Fruit fly (Drosophila melanogaster) whole organism, embryonic: ENCODE measurements around the gene mbm.

Experiments
- CG11456 ChIP-seq: fragments of 200-800 bp; sonication (Bioruptor generic); IDR thresholded peaks from 3 replicates; pipeline ENCODE4 v1.3.6; 2022; ENCODE audit warnings: missing biosample characterization, missing genetic modification characterization
- CG12769 ChIP-seq: fragments of 200-800 bp; sonication (Bioruptor generic); optimal IDR thresholded peaks from 2 replicates; lab custom pipeline; 2019; ENCODE audit warnings: missing biosample characterization, mild to moderate bottlenecking, missing genetic modification characterization, moderate library complexity
- CG13296 ChIP-seq: fragments of 200-800 bp; sonication (Bioruptor generic); optimal IDR thresholded peaks from 3 replicates; lab custom pipeline; 2018; ENCODE audit warnings: missing biosample characterization, mild to moderate bottlenecking, missing genetic modification characterization
- CG13894 ChIP-seq: fragments of 200-800 bp; sonication (Bioruptor generic); optimal IDR thresholded peaks from 3 replicates; lab custom pipeline; 2018; ENCODE audit warnings: missing biosample characterization, mild to moderate bottlenecking, missing genetic modification characterization, moderate library complexity
- CG14965 ChIP-seq: fragments of 200-800 bp; sonication (Bioruptor generic); optimal IDR thresholded peaks from 2 replicates; lab custom pipeline; 2016; ENCODE audit warnings: missing biosample characterization, missing genetic modification characterization, borderline replicate concordance
- CG15011 ChIP-seq: fragments of 200-800 bp; sonication (Bioruptor generic); optimal IDR thresholded peaks from 3 replicates; lab custom pipeline; 2018; ENCODE audit warnings: missing biosample characterization, mild to moderate bottlenecking, missing genetic modification characterization
- CG1602 ChIP-seq: fragments of 200-800 bp; sonication (Bioruptor generic); optimal IDR thresholded peaks from 3 replicates; lab custom pipeline; 2016; ENCODE audit warnings: missing biosample characterization, missing genetic modification characterization
- CG17328 ChIP-seq: fragments of 200-800 bp; sonication (Bioruptor generic); IDR thresholded peaks from 2 replicates; pipeline ENCODE4 v1.3.6; 2022; ENCODE audit warnings: missing biosample characterization, missing genetic modification characterization
- CG17568 ChIP-seq: fragments of 200-800 bp; sonication (Bioruptor generic); optimal IDR thresholded peaks from 2 replicates; lab custom pipeline; 2018; ENCODE audit warnings: missing biosample characterization, mild to moderate bottlenecking, missing genetic modification characterization, moderate library complexity
- CG17612 ChIP-seq: fragments of 200-800 bp; sonication (Bioruptor generic); IDR thresholded peaks from 2 replicates; pipeline ENCODE4 v1.3.6; 2022; ENCODE audit warnings: missing biosample characterization, missing genetic modification characterization
- CG17802 ChIP-seq: fragments of 200-800 bp; sonication (Bioruptor generic); optimal IDR thresholded peaks from 2 replicates; lab custom pipeline; 2018; ENCODE audit warnings: missing biosample characterization, mild to moderate bottlenecking, missing genetic modification characterization, moderate library complexity
- CG2678 ChIP-seq: fragments of 200-800 bp; sonication (Bioruptor generic); optimal IDR thresholded peaks from 3 replicates; lab custom pipeline; 2019; ENCODE audit warnings: missing biosample characterization, mild to moderate bottlenecking, missing genetic modification characterization, moderate library complexity
- CG3995 ChIP-seq: fragments of 200-800 bp; sonication (Bioruptor generic); optimal IDR thresholded peaks from 3 replicates; lab custom pipeline; 2016; ENCODE audit warnings: missing biosample characterization, missing genetic modification characterization
- CG4404 ChIP-seq: fragments of 200-800 bp; sonication (Bioruptor generic); IDR thresholded peaks from 2 replicates; pipeline ENCODE4 v1.3.6; 2022; ENCODE audit warnings: missing biosample characterization, missing genetic modification characterization
- CG7987 ChIP-seq: fragments of 200-800 bp; sonication (Bioruptor generic); optimal IDR thresholded peaks from 2 replicates; lab custom pipeline; 2018; ENCODE audit warnings: missing biosample characterization, mild to moderate bottlenecking, missing genetic modification characterization, moderate library complexity
- CG8359 ChIP-seq: fragments of 200-800 bp; sonication (Bioruptor generic); optimal IDR thresholded peaks from 2 replicates; lab custom pipeline; 2017; ENCODE audit warnings: missing biosample characterization, mild to moderate bottlenecking, missing genetic modification characterization, borderline replicate concordance
- E2f1 ChIP-seq: fragments of 200-800 bp; sonication (Bioruptor generic); IDR thresholded peaks from 2 replicates; pipeline ENCODE4 v1.3.6; 2022; ENCODE audit warnings: missing biosample characterization, missing genetic modification characterization
- Elba2 ChIP-seq: fragments of 200-800 bp; sonication (Bioruptor generic); optimal IDR thresholded peaks from 3 replicates; lab custom pipeline; 2016; ENCODE audit warnings: missing biosample characterization, missing genetic modification characterization
- Gsc ChIP-seq: fragments of 200-800 bp; sonication (Bioruptor generic); IDR thresholded peaks from 2 replicates; pipeline ENCODE4 v1.3.6; 2022; ENCODE audit warnings: missing biosample characterization, missing genetic modification characterization
- HHEX ChIP-seq: fragments of 200-800 bp; sonication (Bioruptor generic); optimal IDR thresholded peaks from 3 replicates; lab custom pipeline; 2017; ENCODE audit warnings: missing biosample characterization, mild to moderate bottlenecking, missing genetic modification characterization, missing genetic modification reagents
- Hand ChIP-seq: fragments of 200-800 bp; sonication (Bioruptor generic); optimal IDR thresholded peaks from 2 replicates; lab custom pipeline; 2017; ENCODE audit warnings: mild to moderate bottlenecking, missing biosample characterization, missing genetic modification reagents, missing genetic modification characterization
- HmgZ ChIP-seq: fragments of 200-800 bp; sonication (Bioruptor generic); optimal IDR thresholded peaks from 2 replicates; lab custom pipeline; 2018; ENCODE audit warnings: missing biosample characterization, mild to moderate bottlenecking, missing genetic modification characterization
- Lim3 ChIP-seq: fragments of 200-800 bp; sonication (Bioruptor generic); IDR thresholded peaks from 2 replicates; pipeline ENCODE4 v1.3.6; 2022; ENCODE audit warnings: missing biosample characterization, missing genetic modification characterization
- MESR4 ChIP-seq: fragments of 200-800 bp; sonication (Bioruptor generic); optimal IDR thresholded peaks from 2 replicates; lab custom pipeline; 2018; ENCODE audit warnings: missing biosample characterization, mild to moderate bottlenecking, missing genetic modification characterization, moderate library complexity
- MTF-1 ChIP-seq: fragments of 200-800 bp; sonication (Bioruptor generic); optimal IDR thresholded peaks from 2 replicates; lab custom pipeline; 2018; ENCODE audit warnings: missing biosample characterization, mild to moderate bottlenecking, missing genetic modification characterization, borderline replicate concordance
- Mes4 ChIP-seq: fragments of 200-800 bp; sonication (Bioruptor generic); optimal IDR thresholded peaks from 2 replicates; lab custom pipeline; 2016; ENCODE audit warnings: missing biosample characterization, missing genetic modification characterization
- NfI ChIP-seq: fragments of 200-800 bp; sonication (Bioruptor generic); optimal IDR thresholded peaks from 3 replicates; lab custom pipeline; 2018; ENCODE audit warnings: missing biosample characterization, mild to moderate bottlenecking, missing genetic modification characterization, moderate library complexity
- Opbp ChIP-seq: fragments of 200-800 bp; sonication (Bioruptor generic); IDR thresholded peaks from 3 replicates; pipeline ENCODE4 v1.3.6; 2022; ENCODE audit warnings: missing biosample characterization, missing genetic modification characterization; ENCODE audit not compliant: partially characterized antibody
- Rfx ChIP-seq: fragments of 200-800 bp; sonication (Bioruptor generic); IDR thresholded peaks from 2 replicates; pipeline ENCODE4 v1.3.6; 2022; ENCODE audit warnings: missing biosample characterization, missing genetic modification characterization
- Sox102F ChIP-seq: fragments of 200-800 bp; sonication (Bioruptor generic); optimal IDR thresholded peaks from 2 replicates; lab custom pipeline; 2018; ENCODE audit warnings: missing biosample characterization, mild to moderate bottlenecking, missing genetic modification characterization, moderate library complexity
- Taf1 ChIP-seq: fragments of 200-800 bp; sonication (Bioruptor generic); IDR thresholded peaks from 2 replicates; pipeline ENCODE4 v1.3.6; 2022; ENCODE audit warnings: missing biosample characterization, missing genetic modification characterization
- ato ChIP-seq: fragments of 200-800 bp; sonication (Bioruptor generic); IDR thresholded peaks from 2 replicates; pipeline ENCODE4 v1.3.6; 2022; ENCODE audit warnings: missing biosample characterization, missing genetic modification characterization; ENCODE audit not compliant: partially characterized antibody
- bsh ChIP-seq, 2 experiments: fragments of 200-800 bp; sonication (Bioruptor generic); optimal IDR thresholded peaks; 2 replicates each; lab custom pipeline; 2017 to 2018; ENCODE audit warnings: mild to moderate bottlenecking in 2 of 2, missing biosample characterization in 2 of 2, missing genetic modification characterization in 2 of 2, moderate library complexity in 1 of 2
- chinmo ChIP-seq: fragments of 200-800 bp; sonication (Bioruptor generic); IDR thresholded peaks from 4 replicates; pipeline ENCODE4 v1.3.6; 2022; ENCODE audit warnings: missing biosample characterization, missing genetic modification characterization; ENCODE audit not compliant: partially characterized antibody
- ci ChIP-seq: fragments of 200-800 bp; sonication (Bioruptor generic); IDR thresholded peaks from 3 replicates; pipeline ENCODE4 v1.3.6; 2022; ENCODE audit warnings: missing biosample characterization, missing genetic modification characterization
- fru ChIP-seq: fragments of >200 bp; optimal IDR thresholded peaks from 2 replicates; lab custom pipeline; 2017
- gsb ChIP-seq: fragments of 200-800 bp; sonication (Bioruptor generic); IDR thresholded peaks from 2 replicates; pipeline ENCODE4 v1.3.6; 2022; ENCODE audit warnings: missing biosample characterization, missing genetic modification characterization
- hkb ChIP-seq, 2 experiments: fragments of 200-800 bp in 1 of 2; fragments of >200 bp in 1 of 2; sonication (Bioruptor generic) in 1 of 2; IDR thresholded peaks in 1 of 2; optimal IDR thresholded peaks in 1 of 2; 2 replicates each; pipeline versions ENCODE4 v1.3.6 to Lab custom; 2017 to 2022; ENCODE audit warnings: missing biosample characterization in 1 of 2, missing genetic modification characterization in 1 of 2
- lilli ChIP-seq: fragments of 200-800 bp; sonication (Bioruptor generic); optimal IDR thresholded peaks from 3 replicates; lab custom pipeline; 2016; ENCODE audit warnings: missing biosample characterization, missing genetic modification characterization
- luna ChIP-seq: fragments of 200-800 bp; sonication (Bioruptor generic); optimal IDR thresholded peaks from 2 replicates; lab custom pipeline; 2016; ENCODE audit warnings: missing biosample characterization, missing genetic modification characterization
- mam ChIP-seq: fragments of 200-800 bp; sonication (Bioruptor generic); optimal IDR thresholded peaks from 3 replicates; lab custom pipeline; 2016; ENCODE audit warnings: missing biosample characterization, missing genetic modification characterization
- shn ChIP-seq: fragments of 200-800 bp; sonication (Bioruptor generic); optimal IDR thresholded peaks from 3 replicates; lab custom pipeline; 2016; ENCODE audit warnings: missing biosample characterization, missing genetic modification characterization
- slou ChIP-seq: fragments of 200-800 bp; sonication (Bioruptor generic); optimal IDR thresholded peaks from 3 replicates; lab custom pipeline; 2016; ENCODE audit warnings: missing biosample characterization, missing genetic modification characterization
- sr ChIP-seq: fragments of 200-800 bp; sonication (Bioruptor generic); IDR thresholded peaks from 3 replicates; pipeline ENCODE4 v1.3.6; 2022; ENCODE audit warnings: missing biosample characterization, missing genetic modification characterization
- ttk ChIP-seq: fragments of 200-800 bp; sonication (Bioruptor generic); IDR thresholded peaks from 2 replicates; pipeline ENCODE4 v2.1.2; 2022; ENCODE audit warnings: missing biosample characterization, missing genetic modification characterization
- vnd ChIP-seq: fragments of 200-800 bp; sonication (Bioruptor generic); IDR thresholded peaks from 3 replicates; pipeline ENCODE4 v1.3.6; 2022; ENCODE audit warnings: missing biosample characterization, missing genetic modification characterization; ENCODE audit not compliant: partially characterized antibody
- zen ChIP-seq: fragments of 200-800 bp; sonication (Bioruptor generic); optimal IDR thresholded peaks from 3 replicates; lab custom pipeline; 2018; ENCODE audit warnings: missing biosample characterization, mild to moderate bottlenecking, missing genetic modification characterization, moderate library complexity

mbm gene

DNA sequence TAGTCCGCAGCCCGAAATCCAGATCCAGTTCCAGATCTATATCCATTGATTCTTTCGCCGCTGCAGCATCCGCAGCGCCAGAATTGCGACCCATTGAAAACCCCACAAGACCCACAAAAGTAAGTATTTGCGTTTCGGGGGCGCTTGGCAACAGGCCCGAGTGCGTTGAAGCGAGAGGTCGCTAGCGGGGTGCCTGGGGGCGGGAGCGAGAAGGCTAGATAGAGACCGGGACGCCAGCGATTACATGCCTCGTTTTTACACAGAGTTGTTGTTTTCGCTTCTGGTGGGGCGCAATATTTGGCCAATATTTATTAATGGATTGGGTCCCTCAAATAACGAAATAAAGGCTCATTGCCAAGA lies 24.8 kb upstream of the mbm start (continued):
- no peak for TF ChIP-seq CG17568 (GFP tag; lab: Kevin White, UChicago)
- TF ChIP-seq mam (GFP tag; lab: Kevin White, UChicago), result no peak
- no peak for TF ChIP-seq gsb (GFP tag; lab: Robert Waterston, UW)
- TF ChIP-seq NfI (GFP tag; lab: Kevin White, UChicago), result no peak
- TF ChIP-seq CG17802, result no peak
- TF ChIP-seq HHEX (GFP tag; lab: Kevin White, UChicago), result no peak
- peak; percentile 65 for TF ChIP-seq CG13894 (tag; lab: Kevin White, UChicago)
- TF ChIP-seq Lim3 (GFP tag; lab: Robert Waterston, UW), result no peak
- no peak for TF ChIP-seq fru
- no peak for TF ChIP-seq Elba2 (GFP tag; lab: Kevin White, UChicago)
- no peak for TF ChIP-seq CG15011 (GFP tag; lab: Kevin White, UChicago)
- TF ChIP-seq CG14965 (GFP tag; lab: Kevin White, UChicago), result no peak
- TF ChIP-seq Mes4, result no peak
- no peak for TF ChIP-seq hkb (optimal IDR thresholded peaks at IDR 0.05; lab: Kevin White, UChicago)
- TF ChIP-seq hkb (GFP tag; IDR thresholded peaks at IDR 0.05; lab: Robert Waterston, UW), result no peak; the same call in 1 of the 2 replicates
- TF ChIP-seq vnd (GFP tag; lab: Robert Waterston, UW), result no peak
- no peak for TF ChIP-seq CG17612
- no peak for TF ChIP-seq shn
- TF ChIP-seq MTF-1 (GFP tag; lab: Kevin White, UChicago), result peak; percentile 13
- no peak for TF ChIP-seq CG8359 (GFP tag; lab: Kevin White, UChicago)
- no peak for TF ChIP-seq CG2678 (tag; lab: Kevin White, UChicago)
- TF ChIP-seq CG4404 (GFP tag; lab: Robert Waterston, UW), result no peak
- TF ChIP-seq chinmo (GFP tag; lab: Robert Waterston, UW), result no peak
- no peak for TF ChIP-seq CG1602 (GFP tag; lab: Kevin White, UChicago)
- TF ChIP-seq Rfx (GFP tag; lab: Robert Waterston, UW), result peak; percentile 39; the same call in 1 of the 2 replicates
- no peak for TF ChIP-seq ci (GFP tag; lab: Robert Waterston, UW)
- TF ChIP-seq, all 482 proteins: peak for 24

DNA sequence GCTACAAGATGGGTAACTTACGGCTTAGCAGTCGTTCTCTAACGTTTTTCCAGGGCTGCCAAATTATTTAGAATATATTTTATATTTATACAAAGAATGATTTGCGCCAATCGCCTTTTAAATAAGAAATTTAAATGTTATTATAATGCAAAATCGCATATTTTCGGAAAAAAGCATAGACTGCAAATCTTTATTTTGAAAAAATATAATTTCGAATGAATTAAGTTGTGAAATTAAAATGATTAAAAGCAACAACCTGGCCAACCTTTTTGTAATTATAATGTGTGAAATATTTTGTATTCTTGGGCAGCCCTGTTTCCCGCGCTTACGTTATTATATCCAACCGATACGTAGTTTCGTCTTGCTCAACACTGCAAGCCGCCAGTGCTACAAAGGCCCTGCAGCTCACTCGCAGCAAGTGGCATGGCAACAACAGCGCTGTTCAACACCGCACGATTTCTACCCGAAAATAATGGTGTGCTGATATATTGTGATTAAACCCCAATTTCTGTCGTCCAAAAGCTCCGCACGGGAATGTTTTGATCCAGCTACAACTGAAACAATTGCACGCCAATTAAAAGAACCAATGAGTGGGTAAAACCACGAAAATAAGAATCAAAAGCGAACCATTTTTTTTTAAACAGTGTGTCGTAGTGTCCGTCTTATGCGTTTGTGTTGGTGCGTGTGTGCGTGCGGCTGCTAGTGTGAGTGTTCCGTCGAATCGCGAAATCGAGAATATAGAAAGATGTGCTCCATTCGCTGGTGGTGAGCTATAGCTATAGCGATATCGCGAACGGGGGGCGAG lies 24.2 kb upstream of the mbm start, which contains the start of gene Pi3K21B:
Gene Pi3K21B, plus strand, starts transcription at position 401 of the 805 bp plus-strand sequence.
- TF ChIP-seq Gsc (GFP tag; lab: Robert Waterston, UW) (no peak), E2f1 (GFP tag; lab: Robert Waterston, UW) (peak; percentile 75), slou (GFP tag; lab: Kevin White, UChicago) (peak; percentile 88), CG11456 (peak; percentile 96), sr (GFP tag; lab: Robert Waterston, UW) (peak; percentile 52; the same call in 1 of the 3 replicates), HmgZ (peak; percentile 87), CG7987 (GFP tag; lab: Kevin White, UChicago) (peak; percentile 67), Opbp (peak; percentile 54; the same call in 1 of the 3 replicates), bsh (GFP tag; optimal IDR thresholded peaks at IDR 0.05; lab: Kevin White, UChicago) (peak; percentile 49 to 84), ttk (GFP tag; lab: Robert Waterston, UW) (peak; percentile 84), CG17328 (GFP tag; lab: Robert Waterston, UW) (peak; percentile 75; the same call in 1 of the 2 replicates), CG17802 (peak; percentile 68), zen (tag; lab: Kevin White, UChicago) (peak; percentile 91), CG3995 (GFP tag; lab: Kevin White, UChicago) (peak; percentile 87), CG12769 (tag; lab: Kevin White, UChicago) (peak; percentile 81), Hand (GFP tag; lab: Kevin White, UChicago) (peak; percentile 73), lilli (GFP tag; lab: Kevin White, UChicago) (peak; percentile 95), CG13296 (peak; percentile 84), Sox102F (GFP tag; lab: Kevin White, UChicago) (peak; percentile 87), mam (GFP tag; lab: Kevin White, UChicago) (peak; percentile 96), luna (GFP tag; lab: Kevin White, UChicago) (peak; percentile 82), ato (no peak), MESR4 (GFP tag; lab: Kevin White, UChicago) (peak; percentile 97), Taf1 (GFP tag; lab: Robert Waterston, UW) (peak; percentile 54; the same call in 1 of the 2 replicates), Lim3 (GFP tag; lab: Robert Waterston, UW) (no peak)
